Worm (Caenorhabditis elegans): ENCODE results near the gene best-5.

Gene best-5

ce11 chrIII:9733333-9733732, 43.3 kb upstream of the best-5 start:
- TF ChIP-seq rnt-1 (tag; optimal IDR thresholded peaks at IDR 0.05) (no peak), ahr-1 (tag; optimal IDR thresholded peaks at IDR 0.05) (no peak)

- TF ChIP-seq elt-2 (tag; optimal IDR thresholded peaks at IDR 0.05) (no peak), unc-55 (GFP tag; optimal IDR thresholded peaks at IDR 0.05) (peak; percentile 27), ceh-22 (tag; optimal IDR thresholded peaks at IDR 0.05) (no peak), ceh-31 (tag; optimal IDR thresholded peaks at IDR 0.05) (no peak), fax-1 (tag; optimal IDR thresholded peaks at IDR 0.05) (no peak), sox-4 (tag; optimal IDR thresholded peaks at IDR 0.05) (no peak), ceh-18 (tag; optimal IDR thresholded peaks at IDR 0.05) (peak; percentile 45)
Measured at ce11 chrIII:9731313-9731912, 41.4 kb upstream of the best-5 start.

- TF ChIP-seq K09A11.1 (tag; optimal IDR thresholded peaks at IDR 0.05; ENCODE audit: insufficient read depth) = no peak
- TF ChIP-seq pat-9 (tag; optimal IDR thresholded peaks at IDR 0.05) = no peak
- TF ChIP-seq ceh-6 (GFP tag; optimal IDR thresholded peaks at IDR 0.05) = no peak
- TF ChIP-seq mec-3 (tag; optimal IDR thresholded peaks at IDR 0.05; ENCODE audit: borderline replicate concordance) = no peak
- no peak for TF ChIP-seq ceh-24 (tag; optimal IDR thresholded peaks at IDR 0.05)
- no peak for TF ChIP-seq pax-1 (tag; optimal IDR thresholded peaks at IDR 0.05)
- no peak for TF ChIP-seq fkh-10 (GFP tag; optimal IDR thresholded peaks at IDR 0.05)
- TF ChIP-seq unc-86 (tag; optimal IDR thresholded peaks at IDR 0.05) = no peak
- TF ChIP-seq nhr-11 (tag; optimal IDR thresholded peaks at IDR 0.05) = no peak
- no peak for TF ChIP-seq ceh-2 (tag; optimal IDR thresholded peaks at IDR 0.05)
- TF ChIP-seq sox-2 (GFP tag; IDR thresholded peaks at IDR 0.05) = no peak
- TF ChIP-seq ets-4 (tag; optimal IDR thresholded peaks at IDR 0.05) = no peak
- no peak for TF ChIP-seq unc-55 (GFP tag; optimal IDR thresholded peaks at IDR 0.05)
- TF ChIP-seq odd-2 (tag; optimal IDR thresholded peaks at IDR 0.05) = no peak
- TF ChIP-seq lim-6 (tag; optimal IDR thresholded peaks at IDR 0.05) = no peak
- TF ChIP-seq lin-11 (tag; optimal IDR thresholded peaks at IDR 0.05) = no peak
Measured at ce11 chrIII:9730407-9730806, 40.4 kb upstream of the best-5 start.

ce11 chrIII:9727439-9727838, 37.4 kb upstream of the best-5 start, which contains the start of gene C07A9.12:
Gene C07A9.12, minus strand, starts transcription at chrIII:9727539.
- TF ChIP-seq ceh-45 (GFP tag; IDR thresholded peaks at IDR 0.05) (no peak), ceh-19 (GFP tag; optimal IDR thresholded peaks at IDR 0.05) (no peak), ceh-18 (tag; optimal IDR thresholded peaks at IDR 0.05) (no peak)

ce11 chrIII:9725114-9725513, 35.1 kb upstream of the best-5 start, which contains the start of gene clec-162:
Gene clec-162, minus strand, starts transcription at chrIII:9725214.
- no peak for TF ChIP-seq ceh-18 (tag; optimal IDR thresholded peaks at IDR 0.05)
- TF ChIP-seq K09A11.1 (tag; optimal IDR thresholded peaks at IDR 0.05; ENCODE audit: insufficient read depth) = no peak
- no peak for TF ChIP-seq pha-4 (tag; optimal IDR thresholded peaks at IDR 0.05)
- no peak for TF ChIP-seq eyg-1 (tag; optimal IDR thresholded peaks at IDR 0.05)
- no peak for TF ChIP-seq ttx-3 (tag; optimal IDR thresholded peaks at IDR 0.05)
- TF ChIP-seq ceh-34 (tag; optimal IDR thresholded peaks at IDR 0.05) = no peak
- TF ChIP-seq dmd-4 (tag; optimal IDR thresholded peaks at IDR 0.05; ENCODE audit: borderline replicate concordance) = no peak
- no peak for TF ChIP-seq che-1 (tag; optimal IDR thresholded peaks at IDR 0.05)
- TF ChIP-seq hlh-30 (tag; optimal IDR thresholded peaks at IDR 0.05; ENCODE audit: insufficient read depth) = no peak
- TF ChIP-seq ztf-16 (tag; optimal IDR thresholded peaks at IDR 0.05) = no peak

All from whole organism, late embryonic.